Worm (Caenorhabditis elegans) whole organism, L3 larva: ENCODE measurements around the gene T22D1.3.

Experiments used
- R02D3.7 ChIP-seq: fragments of 150-350 bp; optimal IDR thresholded peaks from 2 replicates; lab custom pipeline; 2014; ENCODE audit warnings: missing biosample characterization, missing genetic modification characterization
- ama-1 ChIP-seq: fragments of 150-350 bp; optimal IDR thresholded peaks from 2 replicates; lab custom pipeline; 2018
- ceh-16 ChIP-seq: sonication (generic microtip); optimal IDR thresholded peaks from 2 replicates; lab custom pipeline; 2017; ENCODE audit warnings: missing biosample characterization, missing genetic modification characterization
- ceh-82 ChIP-seq: fragments of 150-350 bp; optimal IDR thresholded peaks from 2 replicates; lab custom pipeline; 2014; ENCODE audit warnings: missing biosample characterization, missing genetic modification characterization
- daf-12 ChIP-seq: fragments of 150-350 bp; optimal IDR thresholded peaks from 2 replicates; lab custom pipeline; 2014; ENCODE audit warnings: missing biosample characterization, missing genetic modification reagents, missing genetic modification characterization
- elt-1 ChIP-seq: fragments of 150-350 bp; optimal IDR thresholded peaks from 2 replicates; lab custom pipeline; 2014; ENCODE audit warnings: missing biosample characterization, missing genetic modification characterization
- lin-15B ChIP-seq: fragments of 150-350 bp; optimal IDR thresholded peaks from 2 replicates; lab custom pipeline; 2014; ENCODE audit warnings: missing biosample characterization, missing genetic modification characterization
- mdl-1 ChIP-seq: fragments of 150-350 bp; optimal IDR thresholded peaks from 2 replicates; lab custom pipeline; 2014; ENCODE audit warnings: missing biosample characterization, missing genetic modification characterization
- nhr-11 ChIP-seq: fragments of 150-350 bp; optimal IDR thresholded peaks from 2 replicates; lab custom pipeline; 2014; ENCODE audit warnings: missing biosample characterization, missing genetic modification characterization
- nhr-25 ChIP-seq: sonication (generic microtip); optimal IDR thresholded peaks from 2 replicates; lab custom pipeline; 2017; ENCODE audit warnings: missing biosample characterization, missing genetic modification characterization
- pha-4 ChIP-seq: fragments of 150-350 bp; optimal IDR thresholded peaks from 2 replicates; lab custom pipeline; 2014; ENCODE audit warnings: missing biosample characterization, missing genetic modification reagents, missing genetic modification characterization
- skn-1 ChIP-seq: fragments of 150-350 bp; optimal IDR thresholded peaks from 2 replicates; lab custom pipeline; 2014; ENCODE audit warnings: missing biosample characterization, missing genetic modification characterization
- tbx-2 ChIP-seq: sonication (generic microtip); optimal IDR thresholded peaks from 2 replicates; lab custom pipeline; 2016; ENCODE audit warnings: mild to moderate bottlenecking, missing genetic modification characterization, missing compliant biosample characterization
- zag-1 ChIP-seq: fragments of 150-350 bp; optimal IDR thresholded peaks from 2 replicates; lab custom pipeline; 2014; ENCODE audit warnings: missing biosample characterization, missing genetic modification characterization

DNA sequence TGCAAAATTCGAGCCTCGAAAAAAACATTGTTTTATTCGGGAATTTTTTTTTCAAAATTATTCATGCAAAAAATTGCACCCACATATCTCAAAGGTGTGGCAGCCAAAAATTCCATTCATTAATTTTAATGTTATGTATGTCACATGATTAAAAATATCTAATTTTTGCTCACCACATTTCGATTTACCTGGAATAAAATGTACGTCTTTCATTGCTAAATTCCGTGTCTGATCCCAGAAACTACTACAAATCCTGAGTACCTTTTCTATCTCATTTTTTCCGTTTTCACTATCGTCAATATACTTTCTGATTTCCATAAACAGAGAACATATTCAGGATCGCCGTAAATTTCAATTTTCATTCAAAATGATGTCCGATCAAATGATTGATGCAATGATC lies 40.4 kb upstream of the T22D1.3 start, which contains the start of gene srx-19:
- no peak for TF ChIP-seq skn-1 (tag; lab: Kevin White, UChicago)
- no peak for TF ChIP-seq daf-12 (tag; lab: Kevin White, UChicago)
- no peak for TF ChIP-seq pha-4 (tag; lab: Kevin White, UChicago)
- TF ChIP-seq mdl-1 (tag; lab: Kevin White, UChicago) = no peak
- TF ChIP-seq R02D3.7 = no peak
- TF ChIP-seq nhr-25 (tag; lab: Kevin White, UChicago) = no peak
- TF ChIP-seq ceh-82 (tag; lab: Kevin White, UChicago) = no peak
- no peak for TF ChIP-seq ama-1 (lab: Kevin White, UChicago)
- TF ChIP-seq zag-1 (tag; lab: Kevin White, UChicago) = no peak
- no peak for TF ChIP-seq lin-15B (tag; lab: Kevin White, UChicago)
- no peak for TF ChIP-seq elt-1 (tag; lab: Kevin White, UChicago)
- no peak for TF ChIP-seq tbx-2 (tag; lab: Kevin White, UChicago)
- TF ChIP-seq ceh-16 (tag; lab: Kevin White, UChicago) = no peak
- TF ChIP-seq nhr-11 (tag; lab: Kevin White, UChicago) = no peak
